Fruit fly (Drosophila melanogaster) whole organism, embryonic: ENCODE results near the gene CG5808.

Experiments used
- Abd-B ChIP-seq: fragments of 200-800 bp; sonication (Bioruptor generic); optimal IDR thresholded peaks from 2 replicates; lab custom pipeline; 2018; ENCODE audit warnings: missing biosample characterization, mild to moderate bottlenecking, missing genetic modification characterization, moderate library complexity
- Adf1 ChIP-seq: fragments of 200-800 bp; sonication (Bioruptor generic); IDR thresholded peaks from 2 replicates; pipeline ENCODE4 v1.3.6; 2022; ENCODE audit warnings: missing biosample characterization, missing genetic modification characterization
- Bdp1 ChIP-seq: fragments of 200-800 bp; sonication (Bioruptor generic); optimal IDR thresholded peaks from 3 replicates; lab custom pipeline; 2016; ENCODE audit warnings: missing biosample characterization, missing genetic modification characterization
- Bgb ChIP-seq: fragments of 200-800 bp; sonication (Bioruptor generic); IDR thresholded peaks from 2 replicates; pipeline ENCODE4 v1.3.6; 2022; ENCODE audit warnings: missing biosample characterization, missing genetic modification characterization; ENCODE audit not compliant: partially characterized antibody
- CG11093 ChIP-seq: fragments of 200-800 bp; sonication (Bioruptor generic); IDR thresholded peaks from 3 replicates; pipeline ENCODE4 v1.3.6; 2022; ENCODE audit warnings: missing biosample characterization, missing genetic modification characterization
- CG11247 ChIP-seq: fragments of 200-800 bp; sonication (Bioruptor generic); IDR thresholded peaks from 2 replicates; pipeline ENCODE4 v1.3.6; 2022; ENCODE audit warnings: missing biosample characterization, missing genetic modification characterization
- CG11398 ChIP-seq: fragments of 200-800 bp; sonication (Bioruptor generic); optimal IDR thresholded peaks from 2 replicates; lab custom pipeline; 2016; ENCODE audit warnings: missing biosample characterization, missing genetic modification characterization
- CG11696 ChIP-seq: fragments of 200-800 bp; sonication (Bioruptor generic); IDR thresholded peaks from 2 replicates; pipeline ENCODE4 v1.3.6; 2022; ENCODE audit warnings: missing biosample characterization, missing genetic modification characterization
- CG12071 ChIP-seq: fragments of 200-800 bp; sonication (Bioruptor generic); optimal IDR thresholded peaks from 3 replicates; lab custom pipeline; 2018; ENCODE audit warnings: missing biosample characterization, mild to moderate bottlenecking, missing genetic modification characterization
- CG1233 ChIP-seq: fragments of 200-800 bp; sonication (Bioruptor generic); optimal IDR thresholded peaks from 4 replicates; lab custom pipeline; 2018; ENCODE audit warnings: missing biosample characterization, mild to moderate bottlenecking, missing genetic modification characterization
- CG13123 ChIP-seq: fragments of 200-800 bp; sonication (Bioruptor generic); optimal IDR thresholded peaks from 2 replicates; lab custom pipeline; 2016; ENCODE audit warnings: missing biosample characterization, missing genetic modification characterization
- CG13287 ChIP-seq: fragments of 200-800 bp; sonication (Bioruptor generic); IDR thresholded peaks from 2 replicates; pipeline ENCODE4 v1.3.6; 2022; ENCODE audit warnings: missing biosample characterization, missing genetic modification characterization; ENCODE audit not compliant: partially characterized antibody
- CG16813 ChIP-seq: fragments of 200-800 bp; sonication (Bioruptor generic); IDR thresholded peaks from 3 replicates; pipeline ENCODE4 v1.3.6; 2022; ENCODE audit warnings: missing biosample characterization, missing genetic modification characterization; ENCODE audit not compliant: partially characterized antibody
- CG1792 ChIP-seq: fragments of 200-800 bp; sonication (Bioruptor generic); optimal IDR thresholded peaks from 2 replicates; lab custom pipeline; 2016; ENCODE audit warnings: missing biosample characterization, missing genetic modification characterization
- CG18011 ChIP-seq: fragments of 200-800 bp; sonication (Bioruptor generic); optimal IDR thresholded peaks from 2 replicates; lab custom pipeline; 2017; ENCODE audit warnings: missing biosample characterization, missing genetic modification characterization, mild to moderate bottlenecking, moderate library complexity, missing genotype
- CG1832 ChIP-seq: fragments of 200-800 bp; sonication (Bioruptor generic); optimal IDR thresholded peaks from 2 replicates; lab custom pipeline; 2017; ENCODE audit warnings: missing biosample characterization, mild to moderate bottlenecking, missing genetic modification characterization, inconsistent platforms
- CG18476 ChIP-seq: fragments of 200-800 bp; sonication (Bioruptor generic); optimal IDR thresholded peaks from 2 replicates; lab custom pipeline; 2016; ENCODE audit warnings: missing biosample characterization, mild to moderate bottlenecking, missing genetic modification characterization
- CG30020 ChIP-seq: fragments of 200-800 bp; optimal IDR thresholded peaks from 2 replicates; lab custom pipeline; 2019; ENCODE audit warnings: missing biosample characterization, mild to moderate bottlenecking, missing genetic modification characterization, moderate library complexity
- CG30403 ChIP-seq: fragments of 200-800 bp; sonication (Bioruptor generic); optimal IDR thresholded peaks from 3 replicates; lab custom pipeline; 2016; ENCODE audit warnings: missing biosample characterization, missing genetic modification characterization
- CG30431 ChIP-seq: fragments of 200-800 bp; sonication (Bioruptor generic); optimal IDR thresholded peaks from 2 replicates; lab custom pipeline; 2017; ENCODE audit warnings: missing biosample characterization, missing genetic modification characterization
- CG31441 ChIP-seq: fragments of 200-800 bp; sonication (Bioruptor generic); IDR thresholded peaks from 2 replicates; pipeline ENCODE4 v1.3.6; 2022; ENCODE audit warnings: missing biosample characterization, missing genetic modification characterization
- CG4360 ChIP-seq: fragments of 200-800 bp; sonication (Bioruptor generic); IDR thresholded peaks from 2 replicates; pipeline ENCODE4 v1.3.6; 2022; ENCODE audit warnings: missing biosample characterization, missing genetic modification characterization
- CG5180 ChIP-seq: fragments of 200-800 bp; sonication (Bioruptor generic); optimal IDR thresholded peaks from 3 replicates; lab custom pipeline; 2017; ENCODE audit warnings: missing biosample characterization, missing genetic modification characterization, mild to moderate bottlenecking, moderate library complexity, missing genetic modification reagents
- CG6765 ChIP-seq: fragments of 200-800 bp; sonication (Bioruptor generic); optimal IDR thresholded peaks from 3 replicates; lab custom pipeline; 2017; ENCODE audit warnings: missing biosample characterization, mild to moderate bottlenecking, missing genetic modification characterization
- CG6854 ChIP-seq: fragments of 200-800 bp; sonication (Bioruptor generic); optimal IDR thresholded peaks from 3 replicates; lab custom pipeline; 2017; ENCODE audit warnings: missing biosample characterization, mild to moderate bottlenecking, missing genetic modification characterization
- CG8765 ChIP-seq: fragments of 200-800 bp; sonication (Bioruptor generic); IDR thresholded peaks from 2 replicates; pipeline ENCODE4 v1.3.6; 2022; ENCODE audit warnings: missing biosample characterization, missing genetic modification characterization
- CG9215 ChIP-seq: fragments of 200-800 bp; sonication (Bioruptor generic); IDR thresholded peaks from 2 replicates; pipeline ENCODE4 v1.3.6; 2022; ENCODE audit warnings: missing biosample characterization, missing genetic modification characterization
- CG9876 ChIP-seq: fragments of 200-800 bp; sonication (Bioruptor generic); optimal IDR thresholded peaks from 2 replicates; lab custom pipeline; 2016; ENCODE audit warnings: missing biosample characterization, missing genetic modification characterization
- D19A ChIP-seq: fragments of 200-800 bp; optimal IDR thresholded peaks from 3 replicates; lab custom pipeline; 2019; ENCODE audit warnings: missing biosample characterization, mild to moderate bottlenecking, missing genetic modification characterization, moderate library complexity
- Fer3 ChIP-seq: fragments of 200-800 bp; sonication (Bioruptor generic); optimal IDR thresholded peaks from 2 replicates; lab custom pipeline; 2018; ENCODE audit warnings: missing biosample characterization, mild to moderate bottlenecking, missing genetic modification characterization, moderate library complexity
- HLH4C ChIP-seq: fragments of 200-800 bp; sonication (Bioruptor generic); IDR thresholded peaks from 3 replicates; pipeline ENCODE4 v1.3.6; 2022; ENCODE audit warnings: missing biosample characterization, missing genetic modification characterization; ENCODE audit not compliant: partially characterized antibody
- Hey ChIP-seq: fragments of 200-800 bp; sonication (Bioruptor generic); optimal IDR thresholded peaks from 3 replicates; lab custom pipeline; 2018; ENCODE audit warnings: missing biosample characterization, mild to moderate bottlenecking, missing genetic modification characterization
- Mrtf ChIP-seq: fragments of 200-800 bp; sonication (Bioruptor generic); IDR thresholded peaks from 3 replicates; pipeline ENCODE4 v1.3.6; 2022; ENCODE audit warnings: missing biosample characterization, missing genetic modification characterization
- Pdp1 ChIP-seq, 2 experiments: fragments of 200-800 bp; sonication (Bioruptor generic); optimal IDR thresholded peaks; 3 replicates each; lab custom pipeline; 2016; ENCODE audit warnings: missing biosample characterization in 2 of 2, missing genetic modification characterization in 2 of 2, mild to moderate bottlenecking in 1 of 2, moderate library complexity in 1 of 2
- Ptx1 ChIP-seq: fragments of 200-800 bp; sonication (Bioruptor generic); IDR thresholded peaks from 2 replicates; pipeline ENCODE4 v1.3.6; 2022; ENCODE audit warnings: missing biosample characterization, missing genetic modification characterization
- Sin3A ChIP-seq: fragments of >200 bp; optimal IDR thresholded peaks from 2 replicates; lab custom pipeline; 2018
- cad ChIP-seq: fragments of >200 bp; optimal IDR thresholded peaks from 2 replicates; lab custom pipeline; 2017; ENCODE audit warnings: missing biosample characterization, missing genetic modification characterization
- dan ChIP-seq: fragments of 200-800 bp; sonication (Bioruptor generic); IDR thresholded peaks from 2 replicates; pipeline ENCODE4 v1.3.6; 2022; ENCODE audit warnings: missing biosample characterization, missing genetic modification characterization
- dmrt11E ChIP-seq: fragments of 200-800 bp; sonication (Bioruptor generic); optimal IDR thresholded peaks from 3 replicates; lab custom pipeline; 2018; ENCODE audit warnings: missing biosample characterization, mild to moderate bottlenecking, missing genetic modification characterization, moderate library complexity
- dysf ChIP-seq: fragments of 200-800 bp; sonication (Bioruptor generic); IDR thresholded peaks from 3 replicates; pipeline ENCODE4 v1.3.6; 2022; ENCODE audit warnings: missing biosample characterization, missing genetic modification characterization
- en ChIP-seq: fragments of 200-800 bp; sonication (Bioruptor generic); optimal IDR thresholded peaks from 2 replicates; lab custom pipeline; 2016; ENCODE audit warnings: missing biosample characterization, missing genetic modification characterization
- fd64A ChIP-seq: fragments of 200-800 bp; sonication (Bioruptor generic); optimal IDR thresholded peaks from 3 replicates; lab custom pipeline; 2018; ENCODE audit warnings: missing biosample characterization, mild to moderate bottlenecking, missing genetic modification characterization
- gem ChIP-seq: fragments of 200-800 bp; sonication (Bioruptor generic); optimal IDR thresholded peaks from 2 replicates; lab custom pipeline; 2019; ENCODE audit warnings: missing biosample characterization, mild to moderate bottlenecking, missing genetic modification characterization, moderate library complexity
- gro ChIP-seq: fragments of 200-800 bp; sonication (Bioruptor generic); optimal IDR thresholded peaks from 2 replicates; lab custom pipeline; 2016; ENCODE audit warnings: missing biosample characterization, missing genetic modification characterization
- ind ChIP-seq: fragments of 200-800 bp; sonication (Bioruptor generic); optimal IDR thresholded peaks from 3 replicates; lab custom pipeline; 2016; ENCODE audit warnings: missing biosample characterization, missing genetic modification characterization
- p53 ChIP-seq: fragments of 200-800 bp; sonication (Bioruptor generic); optimal IDR thresholded peaks from 2 replicates; lab custom pipeline; 2016; ENCODE audit warnings: missing biosample characterization, missing genetic modification characterization
- peb ChIP-seq: fragments of 200-800 bp; sonication (Bioruptor generic); IDR thresholded peaks from 2 replicates; pipeline ENCODE4 v1.3.6; 2022; ENCODE audit warnings: missing biosample characterization, missing genetic modification characterization
- slbo ChIP-seq: fragments of 200-800 bp; sonication (Bioruptor generic); IDR thresholded peaks from 2 replicates; pipeline ENCODE4 v1.3.6; 2022; ENCODE audit warnings: missing biosample characterization, missing genetic modification characterization
- sqz ChIP-seq: fragments of 200-800 bp; sonication (Bioruptor generic); optimal IDR thresholded peaks from 3 replicates; lab custom pipeline; 2018; ENCODE audit warnings: missing biosample characterization, mild to moderate bottlenecking, missing genetic modification characterization
- tin ChIP-seq: fragments of 200-800 bp; sonication (Bioruptor generic); optimal IDR thresholded peaks from 3 replicates; lab custom pipeline; 2016; ENCODE audit warnings: missing biosample characterization, missing genetic modification characterization
- wor ChIP-seq: fragments of 200-800 bp; sonication (Bioruptor generic); IDR thresholded peaks from 2 replicates; pipeline ENCODE4 v1.3.6; 2022; ENCODE audit warnings: missing biosample characterization, missing genetic modification characterization

The CG5808 gene

DNA sequence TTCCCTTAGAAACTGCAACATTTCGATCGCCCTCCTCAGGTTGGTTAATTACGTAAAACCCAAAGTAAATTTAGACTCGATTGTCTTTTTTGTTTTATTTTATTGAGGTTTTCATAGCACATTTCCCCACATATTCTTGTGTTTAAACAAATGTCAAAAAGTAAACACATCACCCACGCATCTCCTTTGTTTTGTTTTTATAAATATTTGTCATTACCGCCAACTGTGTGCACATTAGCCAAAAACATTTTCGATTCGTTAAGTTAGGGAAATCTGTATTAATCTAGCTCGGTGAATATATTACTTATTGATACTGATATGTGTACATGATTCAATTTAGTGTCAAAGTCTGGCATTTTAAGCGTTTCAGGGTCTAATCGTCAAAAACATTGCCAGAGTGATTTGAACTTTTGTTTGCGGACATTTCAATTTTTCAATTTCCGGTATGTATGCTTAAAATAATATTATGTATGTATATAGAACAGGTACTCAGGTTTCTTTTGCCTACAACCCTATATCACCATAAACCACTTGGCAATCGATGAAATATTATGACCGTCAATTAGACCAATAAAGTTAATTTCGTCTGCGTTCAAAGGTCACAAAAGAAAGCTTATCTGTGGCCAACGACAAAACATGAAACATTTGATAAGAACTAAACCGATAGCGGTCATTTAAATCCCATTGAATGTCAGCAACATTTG is 7.1 kb downstream of the CG5808 start (continued):
- no peak for TF ChIP-seq CG30403
- TF ChIP-seq tin (GFP tag; lab: Kevin White, UChicago): no peak
- peak; percentile 69 for TF ChIP-seq CG6765 (GFP tag; lab: Kevin White, UChicago)
- no peak for TF ChIP-seq CG1792 (GFP tag; lab: Kevin White, UChicago)
- no peak for TF ChIP-seq slbo (GFP tag; lab: Robert Waterston, UW)
- TF ChIP-seq Hey: no peak
- no peak for TF ChIP-seq CG13123 (GFP tag; lab: Kevin White, UChicago)
- no peak for TF ChIP-seq gem (tag; lab: Kevin White, UChicago)
- no peak for TF ChIP-seq CG9876 (GFP tag; lab: Kevin White, UChicago)
- TF ChIP-seq fd64A: peak; percentile 76
- TF ChIP-seq CG18011 (GFP tag; lab: Kevin White, UChicago): no peak
- peak; percentile 12 for TF ChIP-seq dmrt11E (tag; lab: Kevin White, UChicago)
- no peak for TF ChIP-seq CG30431 (GFP tag; lab: Kevin White, UChicago)
- TF ChIP-seq Mrtf (GFP tag; lab: Robert Waterston, UW): no peak
- TF ChIP-seq CG11696 (GFP tag; lab: Robert Waterston, UW): no peak
- TF ChIP-seq HLH4C (GFP tag; lab: Robert Waterston, UW): no peak
- TF ChIP-seq CG30020 (tag; lab: Kevin White, UChicago): no peak
- TF ChIP-seq ind: no peak
- no peak for TF ChIP-seq dan (GFP tag; lab: Robert Waterston, UW)
- no peak for TF ChIP-seq CG5180 (GFP tag; lab: Kevin White, UChicago)
- TF ChIP-seq CG1233 (GFP tag; lab: Kevin White, UChicago): peak; percentile 74
- no peak for TF ChIP-seq CG18476 (GFP tag; lab: Kevin White, UChicago)
- no peak for TF ChIP-seq Abd-B
- TF ChIP-seq CG13287 (GFP tag; lab: Robert Waterston, UW): no peak
- no peak for TF ChIP-seq CG1832
- TF ChIP-seq CG11247: no peak
- no peak for TF ChIP-seq CG11093
- no peak for TF ChIP-seq CG8765
- TF ChIP-seq Bgb (GFP tag; lab: Robert Waterston, UW): no peak
- TF ChIP-seq Bdp1: no peak
- TF ChIP-seq sqz (GFP tag; lab: Kevin White, UChicago): no peak
- TF ChIP-seq CG6854 (GFP tag; lab: Kevin White, UChicago): peak; percentile 48
- TF ChIP-seq CG12071 (GFP tag; lab: Kevin White, UChicago): peak; percentile 59
- TF ChIP-seq CG4360: no peak
- no peak for TF ChIP-seq Ptx1 (GFP tag; lab: Robert Waterston, UW)
- TF ChIP-seq Sin3A: no peak
- no peak for TF ChIP-seq CG11398 (GFP tag; lab: Kevin White, UChicago)
- no peak for TF ChIP-seq peb (GFP tag; lab: Robert Waterston, UW)
- no peak for TF ChIP-seq wor (GFP tag; lab: Robert Waterston, UW)
- no peak for TF ChIP-seq CG16813
- no peak for TF ChIP-seq en
- no peak for TF ChIP-seq dysf (GFP tag; lab: Robert Waterston, UW)
- TF ChIP-seq cad (GFP tag; lab: Kevin White, UChicago): no peak
- TF ChIP-seq CG9215: no peak
- TF ChIP-seq Fer3 (tag; lab: Kevin White, UChicago): no peak
- no peak for TF ChIP-seq D19A (tag; lab: Kevin White, UChicago)
- TF ChIP-seq CG31441 (GFP tag; lab: Robert Waterston, UW): no peak
- TF ChIP-seq p53 (GFP tag; lab: Kevin White, UChicago): no peak
- peak; percentile 17 for TF ChIP-seq gro (GFP tag; lab: Kevin White, UChicago)
- TF ChIP-seq Pdp1 (GFP tag; optimal IDR thresholded peaks at IDR 0.05; lab: Kevin White, UChicago): peak in 1 of 2 experiments; percentile 71
- no peak for TF ChIP-seq Adf1 (GFP tag; lab: Robert Waterston, UW)
